Worm (Caenorhabditis elegans) whole organism, late embryonic: Measurements from ENCODE around the gene F22E5.21.

ENCODE experiments used
- C38D4.7 ChIP-seq: fragments of 200-800 bp; sonication (Bioruptor generic); optimal IDR thresholded peaks from 2 replicates; lab custom pipeline; 2018; ENCODE audit warnings: mild to moderate bottlenecking, missing genetic modification characterization, moderate library complexity, missing compliant biosample characterization
- K09A11.1 ChIP-seq: sonication (generic microtip); optimal IDR thresholded peaks from 2 replicates; lab custom pipeline; 2017; ENCODE audit warnings: antibody characterized with exemption, mild to moderate bottlenecking, missing genetic modification characterization, missing compliant biosample characterization; ENCODE audit not compliant: insufficient read depth
- T23F11.4 ChIP-seq: fragments of 200-800 bp; sonication (Bioruptor generic); optimal IDR thresholded peaks from 2 replicates; lab custom pipeline; 2018; ENCODE audit warnings: mild to moderate bottlenecking, missing genetic modification characterization, missing compliant biosample characterization
- Y22D7AL.16 ChIP-seq: sonication (generic microtip); optimal IDR thresholded peaks from 2 replicates; lab custom pipeline; 2016; ENCODE audit warnings: missing genetic modification characterization, missing compliant biosample characterization
- ama-1 ChIP-seq: fragments of 150-350 bp; optimal IDR thresholded peaks from 2 replicates; lab custom pipeline; 2014
- ceh-14 ChIP-seq: sonication (generic microtip); optimal IDR thresholded peaks from 2 replicates; lab custom pipeline; 2016; ENCODE audit warnings: missing genotype, missing genetic modification characterization, missing compliant biosample characterization
- ceh-18 ChIP-seq: sonication (generic microtip); optimal IDR thresholded peaks from 2 replicates; lab custom pipeline; 2016; ENCODE audit warnings: missing genetic modification characterization, missing compliant biosample characterization
- ceh-19 ChIP-seq: fragments of 200-800 bp; sonication (Bioruptor generic); optimal IDR thresholded peaks from 2 replicates; lab custom pipeline; 2018; ENCODE audit warnings: mild to moderate bottlenecking, missing genetic modification characterization, missing compliant biosample characterization
- ceh-22 ChIP-seq: sonication (generic microtip); optimal IDR thresholded peaks from 2 replicates; lab custom pipeline; 2017; ENCODE audit warnings: missing biosample characterization, missing genetic modification characterization
- ceh-9 ChIP-seq: sonication (generic microtip); optimal IDR thresholded peaks from 2 replicates; lab custom pipeline; 2016; ENCODE audit warnings: mild to moderate bottlenecking, missing genetic modification characterization, inconsistent platforms, missing compliant biosample characterization
- che-1 ChIP-seq: sonication (generic microtip); optimal IDR thresholded peaks from 2 replicates; lab custom pipeline; 2016; ENCODE audit warnings: mild to moderate bottlenecking, missing genetic modification characterization, missing compliant biosample characterization
- dve-1 ChIP-seq: sonication (generic microtip); optimal IDR thresholded peaks from 2 replicates; lab custom pipeline; 2017; ENCODE audit warnings: antibody characterized with exemption, mild to moderate bottlenecking, missing genetic modification characterization, missing compliant biosample characterization
- elt-2 ChIP-seq: sonication (generic microtip); optimal IDR thresholded peaks from 2 replicates; lab custom pipeline; 2016; ENCODE audit warnings: missing genetic modification reagents, missing genetic modification characterization, missing compliant biosample characterization
- elt-4 ChIP-seq: sonication (generic microtip); optimal IDR thresholded peaks from 2 replicates; lab custom pipeline; 2016; ENCODE audit warnings: missing genetic modification characterization, missing compliant biosample characterization
- fkh-6 ChIP-seq: sonication (generic microtip); optimal IDR thresholded peaks from 2 replicates; lab custom pipeline; 2016; ENCODE audit warnings: missing genetic modification characterization, missing compliant biosample characterization
- gmeb-2 ChIP-seq: sonication (generic microtip); optimal IDR thresholded peaks from 2 replicates; lab custom pipeline; 2016; ENCODE audit warnings: missing genetic modification characterization, inconsistent platforms, missing compliant biosample characterization
- lim-6 ChIP-seq: sonication (generic microtip); optimal IDR thresholded peaks from 2 replicates; lab custom pipeline; 2016; ENCODE audit warnings: missing genetic modification characterization, missing compliant biosample characterization
- lin-11 ChIP-seq: fragments of 200-800 bp; sonication (Bioruptor generic); optimal IDR thresholded peaks from 2 replicates; lab custom pipeline; 2018; ENCODE audit warnings: mild to moderate bottlenecking, missing genetic modification characterization, missing compliant biosample characterization
- madf-2 ChIP-seq: sonication (generic microtip); optimal IDR thresholded peaks from 2 replicates; lab custom pipeline; 2017; ENCODE audit warnings: missing genetic modification characterization, missing compliant biosample characterization
- mec-3 ChIP-seq: sonication (generic microtip); optimal IDR thresholded peaks from 2 replicates; lab custom pipeline; 2016; ENCODE audit warnings: borderline replicate concordance, missing genetic modification characterization, missing compliant biosample characterization
- nfya-1 ChIP-seq: sonication (generic microtip); optimal IDR thresholded peaks from 2 replicates; lab custom pipeline; 2017; ENCODE audit warnings: missing genetic modification characterization, mild to moderate bottlenecking, missing compliant biosample characterization, antibody characterized with exemption, moderate library complexity
- nhr-11 ChIP-seq: fragments of 150-350 bp; optimal IDR thresholded peaks from 2 replicates; lab custom pipeline; 2014; ENCODE audit warnings: missing biosample characterization, missing genetic modification characterization
- nhr-232 ChIP-seq: sonication (generic microtip); optimal IDR thresholded peaks from 2 replicates; lab custom pipeline; 2016; ENCODE audit warnings: missing genetic modification characterization, missing compliant biosample characterization
- npax-4 ChIP-seq: sonication (generic microtip); optimal IDR thresholded peaks from 2 replicates; lab custom pipeline; 2016; ENCODE audit warnings: missing genetic modification characterization, missing compliant biosample characterization
- pha-4 ChIP-seq: fragments of 150-350 bp; optimal IDR thresholded peaks from 2 replicates; lab custom pipeline; 2018; ENCODE audit warnings: missing biosample characterization, missing genetic modification reagents, missing genetic modification characterization
- pqm-1 ChIP-seq: sonication (generic microtip); optimal IDR thresholded peaks from 2 replicates; lab custom pipeline; 2016; ENCODE audit warnings: missing genetic modification characterization, missing compliant biosample characterization
- pros-1 ChIP-seq: fragments of 150-350 bp; optimal IDR thresholded peaks from 2 replicates; lab custom pipeline; 2014; ENCODE audit warnings: missing biosample characterization, missing genetic modification reagents, missing genetic modification characterization
- ref-2 ChIP-seq: sonication (generic microtip); optimal IDR thresholded peaks from 2 replicates; lab custom pipeline; 2016; ENCODE audit warnings: missing genetic modification characterization, missing compliant biosample characterization
- sox-4 ChIP-seq: sonication (generic microtip); optimal IDR thresholded peaks from 2 replicates; lab custom pipeline; 2017; ENCODE audit warnings: mild to moderate bottlenecking, missing genetic modification characterization, inconsistent platforms, missing compliant biosample characterization
- tbx-2 ChIP-seq: sonication (generic microtip); optimal IDR thresholded peaks from 2 replicates; lab custom pipeline; 2016; ENCODE audit warnings: missing genetic modification characterization, missing compliant biosample characterization
- unc-42 ChIP-seq: sonication (generic microtip); optimal IDR thresholded peaks from 2 replicates; lab custom pipeline; 2016; ENCODE audit warnings: missing genotype, missing genetic modification characterization, missing compliant biosample characterization
- unc-55 ChIP-seq: sonication (generic microtip); optimal IDR thresholded peaks from 2 replicates; lab custom pipeline; 2017; ENCODE audit warnings: missing biosample characterization, missing genetic modification reagents, missing genetic modification characterization
- unc-86 ChIP-seq: sonication (generic microtip); optimal IDR thresholded peaks from 2 replicates; lab custom pipeline; 2016; ENCODE audit warnings: missing genetic modification characterization, missing compliant biosample characterization
- zip-5 ChIP-seq: sonication (generic microtip); optimal IDR thresholded peaks from 2 replicates; lab custom pipeline; 2016; ENCODE audit warnings: missing genetic modification characterization, missing compliant biosample characterization
- ztf-16 ChIP-seq: sonication (generic microtip); optimal IDR thresholded peaks from 2 replicates; lab custom pipeline; 2017; ENCODE audit warnings: missing genetic modification characterization, missing compliant biosample characterization

The F22E5.21 gene

DNA sequence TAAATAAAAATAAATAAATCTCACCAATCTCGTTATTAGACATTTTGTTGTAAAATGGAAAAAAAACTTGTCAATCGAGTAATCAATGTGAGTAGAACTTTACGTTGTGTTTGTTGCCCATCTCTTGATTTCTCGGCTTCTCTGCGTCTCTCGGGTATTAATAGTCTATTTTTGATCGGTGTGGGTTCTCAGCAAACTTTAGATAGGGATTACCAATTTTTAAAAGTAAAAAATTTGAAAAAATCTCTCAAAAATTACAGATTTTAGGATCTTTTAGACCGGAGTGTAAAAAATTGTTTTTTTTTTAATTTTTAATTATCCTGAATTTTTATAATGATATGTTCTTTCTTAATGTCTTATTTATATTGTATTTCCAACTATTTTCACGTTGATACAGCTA, at the start of gene F22E5.21:
TSS of gene F22E5.21 (minus strand) at position 101 of the 400 bp plus-strand sequence.
- TF ChIP-seq sox-4 (tag; lab: Kevin White, UChicago) (no peak), madf-2 (tag; lab: Kevin White, UChicago) (no peak), zip-5 (no peak), tbx-2 (tag; lab: Kevin White, UChicago) (no peak)

- TF ChIP-seq che-1 (tag; lab: Kevin White, UChicago) (no peak), nhr-11 (tag; lab: Kevin White, UChicago) (no peak), ama-1 (no peak), elt-4 (tag; lab: Kevin White, UChicago) (no peak), fkh-6 (no peak), T23F11.4 (no peak), ceh-22 (no peak), lin-11 (no peak), C38D4.7 (GFP tag; lab: Kevin White, UChicago) (no peak), dve-1 (no peak), ceh-18 (no peak), sox-4 (tag; lab: Kevin White, UChicago) (no peak), pha-4 (tag; lab: Kevin White, UChicago) (no peak), unc-42 (no peak), ceh-9 (no peak)
Observed at ce11 chrII:2684783-2685182, 47.5 kb upstream of the F22E5.21 start.

DNA sequence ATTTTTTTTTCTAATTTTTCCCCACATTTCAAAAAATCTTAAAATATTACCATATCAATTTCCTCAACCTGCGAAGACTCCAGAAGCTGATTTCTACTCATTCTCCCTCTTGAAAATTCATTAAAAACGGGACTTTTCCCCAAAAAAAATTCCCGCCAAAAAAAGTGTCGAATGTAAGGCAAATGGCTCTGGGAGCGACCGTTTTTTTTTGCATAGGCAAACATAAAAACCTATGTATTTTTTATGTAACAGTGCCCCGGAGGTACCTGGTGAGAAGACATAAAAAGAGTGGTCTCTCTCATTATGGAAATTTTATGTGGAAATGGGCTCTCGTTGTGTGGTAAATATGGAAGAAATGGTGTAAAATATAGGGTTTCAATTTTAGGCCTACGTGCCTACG, 46.9 kb upstream of the F22E5.21 start, which contains the start of gene ceh-87:
TSS of gene ceh-87 (minus strand) at position 101 of the 400 bp plus-strand sequence.
- TF ChIP-seq ceh-14 (tag; lab: Kevin White, UChicago) (no peak), nfya-1 (tag; lab: Kevin White, UChicago) (no peak), ceh-19 (GFP tag; lab: Kevin White, UChicago) (no peak), nhr-11 (tag; lab: Kevin White, UChicago) (no peak), zip-5 (no peak), pqm-1 (tag; lab: Kevin White, UChicago) (no peak), fkh-6 (no peak), Y22D7AL.16 (tag; lab: Kevin White, UChicago) (no peak), unc-55 (GFP tag; lab: Kevin White, UChicago) (no peak), ceh-9 (no peak), nhr-232 (tag; lab: Kevin White, UChicago) (no peak)

DNA sequence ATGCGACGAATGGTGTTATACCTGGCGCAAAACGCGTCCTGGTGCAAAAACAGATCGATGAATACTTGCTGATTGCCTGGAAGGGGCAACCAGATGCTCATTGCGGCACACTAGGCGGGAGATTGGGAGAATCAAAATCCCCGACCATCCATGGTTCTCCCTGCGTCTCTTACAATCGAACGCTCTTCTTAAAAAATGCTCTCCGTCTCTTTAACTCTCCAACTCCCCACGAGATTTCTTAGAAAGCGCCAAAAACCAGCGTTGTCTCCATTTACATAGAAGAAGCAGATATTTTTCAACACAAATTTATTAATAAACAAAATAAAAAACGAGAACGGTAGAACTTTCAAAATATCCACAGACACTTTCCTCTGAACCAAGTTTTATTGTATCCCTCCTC, 43.9 kb upstream of the F22E5.21 start, which contains the start of gene F34D6.1:
TSS of gene F34D6.1 (minus strand) at position 101 of the 400 bp plus-strand sequence.
- TF ChIP-seq dve-1 (no peak), mec-3 (tag; lab: Kevin White, UChicago) (no peak), npax-4 (no peak), ceh-19 (GFP tag; lab: Kevin White, UChicago) (no peak), C38D4.7 (GFP tag; lab: Kevin White, UChicago) (no peak), pros-1 (tag; lab: Kevin White, UChicago) (no peak), nhr-11 (tag; lab: Kevin White, UChicago) (no peak), T23F11.4 (no peak), pqm-1 (tag; lab: Kevin White, UChicago) (no peak), pha-4 (tag; lab: Kevin White, UChicago) (no peak), ztf-16 (tag; lab: Kevin White, UChicago) (no peak), ceh-18 (no peak), gmeb-2 (tag; lab: Kevin White, UChicago) (no peak), lim-6 (tag; lab: Kevin White, UChicago) (no peak), K09A11.1 (tag; lab: Kevin White, UChicago) (no peak), ref-2 (tag; lab: Kevin White, UChicago) (no peak), unc-42 (no peak)

ce11 chrII:2677534-2678168, 40.4 kb upstream of the F22E5.21 start, which contains the start of gene F22E5.17:
Gene F22E5.17 (plus strand): TSS chrII:2678041.
- TF ChIP-seq unc-86 (tag; lab: Kevin White, UChicago), result no peak
- TF ChIP-seq elt-2 (tag; lab: Kevin White, UChicago), result peak; percentile 84
- TF ChIP-seq, all 69 proteins: peak for 1
